Worm (Caenorhabditis elegans): Measurements from ENCODE around the gene F41G4.7.
A peak's percentile ranks its signal among the peaks of the same experiment; 100 is the strongest.

F41G4.7 gene

DNA sequence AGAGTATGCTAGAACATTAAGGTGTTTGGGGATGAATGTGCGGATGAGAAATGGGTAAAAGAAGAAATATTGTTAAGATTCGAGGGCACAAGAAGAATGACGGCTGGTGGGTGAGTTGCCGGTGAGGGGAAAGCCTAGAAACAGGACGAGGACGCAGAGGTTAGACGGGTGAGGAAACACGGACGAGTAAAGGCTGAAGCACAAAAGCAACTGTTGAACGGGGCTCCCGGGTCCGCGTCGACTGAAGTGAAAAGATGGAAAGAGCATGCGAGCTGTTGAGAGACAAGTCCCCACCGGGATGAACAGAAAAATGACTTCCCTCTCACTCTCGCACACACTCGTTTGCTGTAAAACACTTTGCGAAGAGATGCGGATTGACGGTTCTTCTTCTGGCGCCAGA lies 24.2 kb downstream of the F41G4.7 start:
- TF ChIP-seq zag-1 (tag; optimal IDR thresholded peaks at IDR 0.05) (no peak), snu-23 (GFP tag; optimal IDR thresholded peaks at IDR 0.05) (peak; percentile 12), rnt-1 (tag; optimal IDR thresholded peaks at IDR 0.05) (peak; percentile 41), nhr-71 (tag; optimal IDR thresholded peaks at IDR 0.05) (peak; percentile 51), aly-2 (tag; optimal IDR thresholded peaks at IDR 0.05) (no peak), C16A3.4 (tag; optimal IDR thresholded peaks at IDR 0.05) (no peak), dsc-1 (tag; optimal IDR thresholded peaks at IDR 0.05) (no peak), lin-14 (GFP tag; optimal IDR thresholded peaks at IDR 0.05) (peak; percentile 76)

DNA sequence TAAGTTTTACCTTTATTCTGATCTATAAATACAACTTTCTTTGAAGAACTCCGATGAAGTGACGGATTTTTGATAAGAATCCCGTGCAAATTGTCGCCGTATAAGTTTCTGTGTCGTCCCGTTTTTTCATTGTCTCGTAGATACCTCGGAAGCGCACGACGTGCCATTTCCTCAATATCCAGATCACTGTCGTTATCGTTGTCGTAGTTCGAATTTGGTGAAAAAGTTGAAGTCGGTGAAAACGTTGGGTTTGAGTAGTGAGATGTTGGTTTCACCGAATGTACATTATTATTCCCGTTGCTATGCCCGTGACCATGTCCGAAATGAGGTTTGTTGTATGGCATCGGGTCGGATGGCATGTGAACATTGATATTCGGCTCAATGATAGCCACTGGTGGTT lies 26.5 kb downstream of the F41G4.7 start:
- no peak for TF ChIP-seq tlp-1 (tag; optimal IDR thresholded peaks at IDR 0.05)
- no peak for TF ChIP-seq ama-1 (optimal IDR thresholded peaks at IDR 0.05)
- TF ChIP-seq efl-1 (optimal IDR thresholded peaks at IDR 0.05), result no peak
- TF ChIP-seq efl-1 (GFP tag; optimal IDR thresholded peaks at IDR 0.05 in 1 of 2), result peak in 1 of 2 experiments; percentile 32

DNA sequence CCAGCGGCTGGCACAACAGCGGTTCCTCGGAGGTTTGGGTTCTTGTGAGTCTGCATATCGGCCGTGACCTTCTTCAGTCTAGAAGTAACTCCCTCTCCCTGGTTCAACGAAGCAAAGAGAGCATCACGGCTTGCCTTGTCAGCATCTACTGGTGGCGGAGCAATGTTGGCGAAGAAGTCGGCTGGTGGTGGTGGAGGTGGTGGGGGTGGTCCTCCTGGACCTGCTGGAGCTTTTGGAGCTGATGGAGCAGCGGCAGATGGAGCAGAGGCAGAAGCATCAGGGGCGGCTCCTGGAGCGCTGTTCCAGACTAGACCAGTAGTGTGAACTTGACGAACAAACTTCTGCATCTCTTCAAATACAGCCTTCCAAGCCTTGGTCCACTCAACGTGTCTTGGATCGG lies 27.7 kb downstream of the F41G4.7 start:
- TF ChIP-seq tlp-1 (tag; optimal IDR thresholded peaks at IDR 0.05), result no peak
- no peak for TF ChIP-seq lir-3 (tag; optimal IDR thresholded peaks at IDR 0.05; ENCODE audit: poor library complexity)
- no peak for TF ChIP-seq C34B4.2 (tag; optimal IDR thresholded peaks at IDR 0.05)
- no peak for TF ChIP-seq ces-1 (GFP tag; optimal IDR thresholded peaks at IDR 0.05)
- no peak for TF ChIP-seq pag-3 (tag; optimal IDR thresholded peaks at IDR 0.05; ENCODE audit: borderline replicate concordance, insufficient read depth)
- no peak for TF ChIP-seq hlh-17 (GFP tag; optimal IDR thresholded peaks at IDR 0.05; ENCODE audit: borderline replicate concordance)
- TF ChIP-seq unc-130 (tag; optimal IDR thresholded peaks at IDR 0.05), result no peak
- no peak for TF ChIP-seq lin-39 (tag; optimal IDR thresholded peaks at IDR 0.05)
- TF ChIP-seq grh-1 (GFP tag; IDR thresholded peaks at IDR 0.05), result no peak
- TF ChIP-seq zip-4 (GFP tag; optimal IDR thresholded peaks at IDR 0.05), result no peak
- TF ChIP-seq skn-1 (tag; optimal IDR thresholded peaks at IDR 0.05), result no peak
- TF ChIP-seq pax-3 (tag; optimal IDR thresholded peaks at IDR 0.05), result no peak
- TF ChIP-seq dsc-1 (tag; optimal IDR thresholded peaks at IDR 0.05), result no peak
- no peak for TF ChIP-seq lin-13 (GFP tag; optimal IDR thresholded peaks at IDR 0.05)

DNA sequence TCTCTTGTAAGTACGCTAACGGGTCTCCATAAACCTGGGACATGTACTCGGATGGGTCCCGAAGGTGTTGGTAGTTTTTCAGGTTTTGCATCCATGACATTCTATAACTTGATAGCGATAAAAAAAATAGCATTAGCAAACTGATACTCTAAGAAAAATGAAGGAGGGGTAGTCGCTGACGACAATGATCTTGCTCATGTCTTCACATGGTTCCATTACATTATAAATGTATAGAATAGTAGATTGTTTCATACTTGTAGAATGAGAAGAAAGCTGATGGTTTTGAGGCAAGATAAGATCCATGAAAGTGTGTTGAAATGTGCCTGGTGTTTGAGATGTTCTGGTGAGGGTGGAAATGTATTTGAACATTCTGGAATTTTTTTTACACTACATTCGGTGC lies 29.2 kb downstream of the F41G4.7 start, which contains the start of gene mec-4:
mec-4 (minus strand) TSS at position 101 of the 400 bp plus-strand sequence.
- TF ChIP-seq snu-23 (GFP tag; optimal IDR thresholded peaks at IDR 0.05) (no peak), unc-30 (tag; optimal IDR thresholded peaks at IDR 0.05) (no peak), C34B4.2 (tag; optimal IDR thresholded peaks at IDR 0.05) (no peak), elt-3 (tag; optimal IDR thresholded peaks at IDR 0.05) (no peak), hlh-4 (tag; optimal IDR thresholded peaks at IDR 0.05) (no peak), nhr-11 (tag; optimal IDR thresholded peaks at IDR 0.05) (no peak), aly-2 (tag; optimal IDR thresholded peaks at IDR 0.05) (no peak), nhr-76 (tag; optimal IDR thresholded peaks at IDR 0.05) (no peak), aha-1 (tag; optimal IDR thresholded peaks at IDR 0.05) (no peak), ceh-90 (tag; optimal IDR thresholded peaks at IDR 0.05) (no peak), mef-2 (tag; optimal IDR thresholded peaks at IDR 0.05) (no peak), lin-35 (GFP tag; optimal IDR thresholded peaks at IDR 0.05) (no peak), nhr-19 (GFP tag; conservative IDR thresholded peaks at IDR 0.05) (no peak), nhr-12 (tag; optimal IDR thresholded peaks at IDR 0.05) (no peak), lin-14 (GFP tag; optimal IDR thresholded peaks at IDR 0.05) (no peak), ztf-11 (tag; optimal IDR thresholded peaks at IDR 0.05) (no peak), fkh-10 (GFP tag; optimal IDR thresholded peaks at IDR 0.05) (no peak)

DNA sequence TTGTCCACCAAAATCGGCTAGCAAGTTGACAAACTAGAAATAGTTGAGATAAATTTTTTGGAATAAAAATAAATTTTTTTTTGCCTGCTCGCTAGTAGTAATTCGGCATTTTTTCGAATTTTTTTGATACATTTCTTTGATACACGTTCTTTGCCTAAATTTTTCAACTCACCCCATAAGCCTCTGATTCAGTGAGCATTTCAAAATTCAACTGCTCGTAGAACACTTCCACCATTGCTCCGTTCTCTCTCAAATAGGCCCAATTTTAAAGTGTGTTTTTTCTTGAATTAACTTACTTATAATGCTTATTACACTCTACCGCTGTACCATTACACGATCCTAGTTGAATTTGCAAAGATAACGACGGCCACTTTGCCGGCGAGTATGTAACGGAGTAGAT lies 32.7 kb downstream of the F41G4.7 start:
- TF ChIP-seq lin-15B (tag; optimal IDR thresholded peaks at IDR 0.05) (no peak), ama-1 (optimal IDR thresholded peaks at IDR 0.05) (peak; percentile 31)
